Fruit fly (Drosophila melanogaster) whole organism, embryonic: Measurements from ENCODE around the gene ssp5.

ENCODE experiments used
- ATbp ChIP-seq: fragments of 200-800 bp; sonication (Bioruptor generic); optimal IDR thresholded peaks from 2 replicates; lab custom pipeline; 2017; ENCODE audit warnings: missing biosample characterization, mild to moderate bottlenecking, missing genetic modification characterization, missing genetic modification reagents
- Abd-B ChIP-seq: fragments of 200-800 bp; sonication (Bioruptor generic); optimal IDR thresholded peaks from 2 replicates; lab custom pipeline; 2018; ENCODE audit warnings: missing biosample characterization, mild to moderate bottlenecking, missing genetic modification characterization, moderate library complexity
- CG10147 ChIP-seq: fragments of 200-800 bp; sonication (Bioruptor generic); optimal IDR thresholded peaks from 2 replicates; lab custom pipeline; 2019; ENCODE audit warnings: missing biosample characterization, mild to moderate bottlenecking, missing genetic modification characterization, moderate library complexity
- CG10366 ChIP-seq: fragments of 200-800 bp; sonication (Bioruptor generic); IDR thresholded peaks from 2 replicates; pipeline ENCODE4 v1.3.6; 2022; ENCODE audit warnings: missing biosample characterization, missing genetic modification characterization
- CG11560 ChIP-seq: fragments of 200-800 bp; sonication (Bioruptor generic); IDR thresholded peaks from 3 replicates; pipeline ENCODE4 v1.3.6; 2022; ENCODE audit warnings: missing biosample characterization, missing genetic modification characterization
- CG12659 ChIP-seq: fragments of 200-800 bp; sonication (Bioruptor generic); optimal IDR thresholded peaks from 3 replicates; lab custom pipeline; 2017; ENCODE audit warnings: mild to moderate bottlenecking, missing biosample characterization, missing genetic modification reagents, missing genetic modification characterization
- CG13624 ChIP-seq: fragments of 200-800 bp; sonication (Bioruptor generic); optimal IDR thresholded peaks from 2 replicates; lab custom pipeline; 2016; ENCODE audit warnings: missing biosample characterization, missing genetic modification characterization
- CG1602 ChIP-seq: fragments of 200-800 bp; sonication (Bioruptor generic); optimal IDR thresholded peaks from 3 replicates; lab custom pipeline; 2016; ENCODE audit warnings: missing biosample characterization, missing genetic modification characterization
- CG2120 ChIP-seq: fragments of 200-800 bp; sonication (Bioruptor generic); optimal IDR thresholded peaks from 3 replicates; lab custom pipeline; 2016; ENCODE audit warnings: missing biosample characterization, missing genetic modification characterization
- CG30403 ChIP-seq: fragments of 200-800 bp; sonication (Bioruptor generic); optimal IDR thresholded peaks from 3 replicates; lab custom pipeline; 2016; ENCODE audit warnings: missing biosample characterization, missing genetic modification characterization
- CG31388 ChIP-seq: fragments of 200-800 bp; sonication (Bioruptor generic); optimal IDR thresholded peaks from 2 replicates; lab custom pipeline; 2016; ENCODE audit warnings: missing biosample characterization, missing genetic modification characterization
- CG3281 ChIP-seq: fragments of 200-800 bp; sonication (Bioruptor generic); optimal IDR thresholded peaks from 3 replicates; lab custom pipeline; 2017; ENCODE audit warnings: missing biosample characterization, mild to moderate bottlenecking, missing genetic modification characterization
- CG34422 ChIP-seq: fragments of 200-800 bp; sonication (Bioruptor generic); IDR thresholded peaks from 3 replicates; pipeline ENCODE4 v1.3.6; 2022; ENCODE audit warnings: missing biosample characterization, missing genetic modification characterization
- CG4360 ChIP-seq: fragments of 200-800 bp; sonication (Bioruptor generic); IDR thresholded peaks from 2 replicates; pipeline ENCODE4 v1.3.6; 2022; ENCODE audit warnings: missing biosample characterization, missing genetic modification characterization
- CG4424 ChIP-seq: fragments of 200-800 bp; sonication (Bioruptor generic); optimal IDR thresholded peaks from 3 replicates; lab custom pipeline; 2016; ENCODE audit warnings: missing biosample characterization, missing genetic modification characterization
- CG6765 ChIP-seq: fragments of 200-800 bp; sonication (Bioruptor generic); optimal IDR thresholded peaks from 3 replicates; lab custom pipeline; 2017; ENCODE audit warnings: missing biosample characterization, mild to moderate bottlenecking, missing genetic modification characterization
- CG7839 ChIP-seq: fragments of 200-800 bp; sonication (Bioruptor generic); optimal IDR thresholded peaks from 3 replicates; lab custom pipeline; 2018; ENCODE audit warnings: missing biosample characterization, mild to moderate bottlenecking, missing genetic modification characterization, moderate library complexity
- CG9817 ChIP-seq: fragments of 200-800 bp; sonication (Bioruptor generic); optimal IDR thresholded peaks from 2 replicates; lab custom pipeline; 2018; ENCODE audit warnings: missing biosample characterization, mild to moderate bottlenecking, missing genetic modification characterization, moderate library complexity
- CG9932 ChIP-seq: fragments of 200-800 bp; sonication (Bioruptor generic); IDR thresholded peaks from 2 replicates; pipeline ENCODE4 v1.3.6; 2022; ENCODE audit warnings: missing biosample characterization, missing genetic modification characterization
- CoRest ChIP-seq: fragments of 200-800 bp; sonication (Bioruptor generic); optimal IDR thresholded peaks from 3 replicates; lab custom pipeline; 2018; ENCODE audit warnings: missing biosample characterization, mild to moderate bottlenecking, missing genetic modification characterization, moderate library complexity
- Dip3 ChIP-seq: fragments of 200-800 bp; sonication (Bioruptor generic); optimal IDR thresholded peaks from 3 replicates; lab custom pipeline; 2016; ENCODE audit warnings: missing biosample characterization, missing genetic modification characterization
- Fer3 ChIP-seq: fragments of 200-800 bp; sonication (Bioruptor generic); optimal IDR thresholded peaks from 2 replicates; lab custom pipeline; 2018; ENCODE audit warnings: missing biosample characterization, mild to moderate bottlenecking, missing genetic modification characterization, moderate library complexity
- Hr51 ChIP-seq, 2 experiments: fragments of 200-800 bp; sonication (Bioruptor generic); optimal IDR thresholded peaks; 2 replicates in 1 of 2; 3 replicates in 1 of 2; lab custom pipeline; 2016 to 2018; ENCODE audit warnings: missing biosample characterization in 2 of 2, missing genetic modification characterization in 2 of 2, mild to moderate bottlenecking in 1 of 2, moderate library complexity in 1 of 2
- Hsf ChIP-seq: fragments of 200-800 bp; sonication (Bioruptor generic); optimal IDR thresholded peaks from 3 replicates; lab custom pipeline; 2016; ENCODE audit warnings: missing biosample characterization, missing genetic modification characterization
- MESR4 ChIP-seq: fragments of 200-800 bp; sonication (Bioruptor generic); optimal IDR thresholded peaks from 2 replicates; lab custom pipeline; 2018; ENCODE audit warnings: missing biosample characterization, mild to moderate bottlenecking, missing genetic modification characterization, moderate library complexity
- Mad ChIP-seq: fragments of 200-800 bp; sonication (Bioruptor generic); optimal IDR thresholded peaks from 2 replicates; lab custom pipeline; 2016; ENCODE audit warnings: missing biosample characterization, missing genetic modification characterization
- Meics ChIP-seq: fragments of 200-800 bp; sonication (Bioruptor generic); optimal IDR thresholded peaks from 2 replicates; lab custom pipeline; 2017; ENCODE audit warnings: missing biosample characterization, mild to moderate bottlenecking, missing genetic modification characterization
- NC2β ChIP-seq: fragments of 200-800 bp; sonication (Bioruptor generic); optimal IDR thresholded peaks from 2 replicates; lab custom pipeline; 2016; ENCODE audit warnings: missing biosample characterization, missing genetic modification characterization
- Oaz ChIP-seq: fragments of 200-800 bp; sonication (Bioruptor generic); IDR thresholded peaks from 2 replicates; pipeline ENCODE4 v1.3.6; 2022; ENCODE audit warnings: missing biosample characterization, missing genetic modification characterization
- PHDP ChIP-seq: fragments of 200-800 bp; sonication (Bioruptor generic); optimal IDR thresholded peaks from 3 replicates; lab custom pipeline; 2018; ENCODE audit warnings: missing biosample characterization, mild to moderate bottlenecking, missing genetic modification characterization, moderate library complexity
- Pdp1 ChIP-seq, 2 experiments: fragments of 200-800 bp; sonication (Bioruptor generic); optimal IDR thresholded peaks; 3 replicates each; lab custom pipeline; 2016; ENCODE audit warnings: missing biosample characterization in 2 of 2, missing genetic modification characterization in 2 of 2, mild to moderate bottlenecking in 1 of 2, moderate library complexity in 1 of 2
- Ptx1 ChIP-seq: fragments of 200-800 bp; sonication (Bioruptor generic); IDR thresholded peaks from 2 replicates; pipeline ENCODE4 v1.3.6; 2022; ENCODE audit warnings: missing biosample characterization, missing genetic modification characterization
- az2 ChIP-seq: fragments of 200-800 bp; sonication (Bioruptor generic); optimal IDR thresholded peaks from 3 replicates; lab custom pipeline; 2016; ENCODE audit warnings: missing biosample characterization, missing genetic modification characterization
- caup ChIP-seq: fragments of 200-800 bp; sonication (Bioruptor generic); optimal IDR thresholded peaks from 3 replicates; lab custom pipeline; 2017; ENCODE audit warnings: missing biosample characterization, mild to moderate bottlenecking, missing genetic modification characterization, moderate library complexity; ENCODE audit not compliant: severe bottlenecking
- chif ChIP-seq, 2 experiments: fragments of 200-800 bp; sonication (Bioruptor generic); optimal IDR thresholded peaks; 3 replicates each; lab custom pipeline; 2016; ENCODE audit warnings: missing biosample characterization in 2 of 2, missing genetic modification characterization in 2 of 2
- dmrt11E ChIP-seq: fragments of 200-800 bp; sonication (Bioruptor generic); optimal IDR thresholded peaks from 3 replicates; lab custom pipeline; 2018; ENCODE audit warnings: missing biosample characterization, mild to moderate bottlenecking, missing genetic modification characterization, moderate library complexity
- dysf ChIP-seq: fragments of 200-800 bp; sonication (Bioruptor generic); IDR thresholded peaks from 3 replicates; pipeline ENCODE4 v1.3.6; 2022; ENCODE audit warnings: missing biosample characterization, missing genetic modification characterization
- ems ChIP-seq: fragments of 200-800 bp; sonication (Bioruptor generic); optimal IDR thresholded peaks from 3 replicates; lab custom pipeline; 2016; ENCODE audit warnings: missing biosample characterization, missing genetic modification characterization
- gfzf ChIP-seq: fragments of 200-800 bp; sonication (Bioruptor generic); optimal IDR thresholded peaks from 2 replicates; lab custom pipeline; 2016; ENCODE audit warnings: missing biosample characterization, mild to moderate bottlenecking, missing genetic modification characterization, moderate library complexity
- lilli ChIP-seq: fragments of 200-800 bp; sonication (Bioruptor generic); optimal IDR thresholded peaks from 3 replicates; lab custom pipeline; 2016; ENCODE audit warnings: missing biosample characterization, missing genetic modification characterization
- maf-S ChIP-seq: fragments of 200-800 bp; sonication (Bioruptor generic); optimal IDR thresholded peaks from 2 replicates; lab custom pipeline; 2016; ENCODE audit warnings: missing biosample characterization, missing genetic modification characterization
- mam ChIP-seq: fragments of 200-800 bp; sonication (Bioruptor generic); optimal IDR thresholded peaks from 3 replicates; lab custom pipeline; 2016; ENCODE audit warnings: missing biosample characterization, missing genetic modification characterization
- mirr ChIP-seq: fragments of 200-800 bp; sonication (Bioruptor generic); optimal IDR thresholded peaks from 3 replicates; lab custom pipeline; 2018; ENCODE audit warnings: missing biosample characterization, mild to moderate bottlenecking, missing genetic modification characterization
- pb ChIP-seq: fragments of 200-800 bp; sonication (Bioruptor generic); optimal IDR thresholded peaks from 3 replicates; lab custom pipeline; 2016; ENCODE audit warnings: missing biosample characterization, missing genetic modification characterization
- schlank ChIP-seq: fragments of 200-800 bp; sonication (Bioruptor generic); optimal IDR thresholded peaks from 2 replicates; lab custom pipeline; 2018; ENCODE audit warnings: missing biosample characterization, mild to moderate bottlenecking, missing genetic modification characterization
- sd ChIP-seq: fragments of 200-800 bp; sonication (Bioruptor generic); optimal IDR thresholded peaks from 3 replicates; lab custom pipeline; 2018; ENCODE audit warnings: missing biosample characterization, mild to moderate bottlenecking, missing genetic modification characterization, moderate library complexity
- slbo ChIP-seq: fragments of 200-800 bp; sonication (Bioruptor generic); IDR thresholded peaks from 2 replicates; pipeline ENCODE4 v1.3.6; 2022; ENCODE audit warnings: missing biosample characterization, missing genetic modification characterization
- tgo ChIP-seq: fragments of 200-800 bp; sonication (Bioruptor generic); IDR thresholded peaks from 3 replicates; pipeline ENCODE4 v1.3.6; 2022; ENCODE audit warnings: missing biosample characterization, missing genetic modification characterization
- vvl ChIP-seq: fragments of 200-800 bp; sonication (Bioruptor generic); IDR thresholded peaks from 2 replicates; pipeline ENCODE4 v1.3.6; 2022; ENCODE audit warnings: missing biosample characterization, missing genetic modification characterization
- zfh2 ChIP-seq: fragments of 200-800 bp; sonication (Bioruptor generic); optimal IDR thresholded peaks from 2 replicates; lab custom pipeline; 2016; ENCODE audit warnings: missing biosample characterization, missing genetic modification characterization

ssp5 gene

DNA sequence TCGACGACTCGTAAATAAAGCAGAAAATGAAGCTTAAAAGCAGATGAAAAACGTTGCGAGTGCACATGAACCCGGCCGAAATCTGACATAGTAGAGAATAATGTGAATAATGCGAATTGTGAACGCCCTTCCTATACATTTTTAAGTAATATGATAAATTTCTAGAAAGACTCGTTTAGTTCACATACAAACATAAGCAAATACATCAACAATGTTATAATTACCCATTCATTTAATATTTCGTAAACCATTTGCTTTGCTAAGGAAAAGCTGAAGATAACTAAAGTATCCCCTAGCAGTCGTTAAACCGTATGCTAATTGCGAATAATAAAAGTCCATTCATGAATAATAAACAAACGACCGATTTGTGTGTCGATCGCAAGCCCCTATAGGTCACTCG lies 50.6 kb downstream of the ssp5 start (continued):
- peak; percentile 24 for TF ChIP-seq mam
- TF ChIP-seq slbo (GFP tag; lab: Robert Waterston, UW) = peak; percentile 41; the same call in 1 of the 2 replicates
- TF ChIP-seq maf-S (GFP tag; lab: Kevin White, UChicago) = no peak
- no peak for TF ChIP-seq CG1602 (GFP tag; lab: Kevin White, UChicago)
- TF ChIP-seq zfh2 (GFP tag; lab: Kevin White, UChicago) = peak; percentile 39
- no peak for TF ChIP-seq CG31388 (GFP tag; lab: Kevin White, UChicago)
- TF ChIP-seq CG7839 (tag; lab: Kevin White, UChicago) = peak; percentile 56
- TF ChIP-seq CG12659 (GFP tag; lab: Kevin White, UChicago) = peak; percentile 13
- peak in 1 of 2 experiments; percentile 51 for TF ChIP-seq Hr51 (GFP tag; optimal IDR thresholded peaks at IDR 0.05; lab: Kevin White, UChicago)
- peak; percentile 12 for TF ChIP-seq CG4424 (GFP tag; lab: Kevin White, UChicago)
- peak; percentile 40 for TF ChIP-seq Ptx1 (GFP tag; lab: Robert Waterston, UW)
- TF ChIP-seq Abd-B (GFP tag; lab: Kevin White, UChicago) = peak; percentile 30
- TF ChIP-seq chif (GFP tag; optimal IDR thresholded peaks at IDR 0.05; lab: Kevin White, UChicago) = no peak
- TF ChIP-seq Meics (GFP tag; lab: Kevin White, UChicago) = peak; percentile 48
- peak; percentile 70 for TF ChIP-seq dysf (GFP tag; lab: Robert Waterston, UW)
- no peak for TF ChIP-seq gfzf (GFP tag; lab: Kevin White, UChicago)
- TF ChIP-seq Hsf = peak; percentile 3
- TF ChIP-seq caup (GFP tag; lab: Kevin White, UChicago) = no peak
- peak; percentile 28; the same call in 1 of the 2 replicates for TF ChIP-seq CG10366 (GFP tag; lab: Robert Waterston, UW)
- peak; percentile 33 for TF ChIP-seq lilli (GFP tag; lab: Kevin White, UChicago)
- peak; percentile 23 for TF ChIP-seq Fer3 (tag; lab: Kevin White, UChicago)
- TF ChIP-seq schlank (tag; lab: Kevin White, UChicago) = no peak
- TF ChIP-seq mirr (GFP tag; lab: Kevin White, UChicago) = no peak
- TF ChIP-seq PHDP (tag; lab: Kevin White, UChicago) = peak; percentile 1
- peak; percentile 27; the same call in 1 of the 3 replicates for TF ChIP-seq tgo (GFP tag; lab: Robert Waterston, UW)
- TF ChIP-seq Dip3 (GFP tag; lab: Kevin White, UChicago) = peak; percentile 22
- TF ChIP-seq CG34422 (GFP tag; lab: Robert Waterston, UW) = 0 out of 3 replicates have a peak, but pooled peaks have one; percentile 12
- peak; percentile 19 for TF ChIP-seq CG30403 (GFP tag; lab: Kevin White, UChicago)
- TF ChIP-seq Oaz (GFP tag; lab: Robert Waterston, UW) = no peak
- TF ChIP-seq sd (tag; lab: Kevin White, UChicago) = peak; percentile 9
- 0 out of 3 replicates have a peak, but pooled peaks have one; percentile 23 for TF ChIP-seq CG11560 (tag; lab: Robert Waterston, UW)
- peak; percentile 15 for TF ChIP-seq CG10147
- peak; percentile 10 for TF ChIP-seq CG9817 (tag; lab: Kevin White, UChicago)
- TF ChIP-seq CG13624 (GFP tag; lab: Kevin White, UChicago) = peak; percentile 17
- no peak for TF ChIP-seq NC2β (GFP tag; lab: Kevin White, UChicago)
- peak; percentile 56; the same call in 1 of the 2 replicates for TF ChIP-seq vvl
- TF ChIP-seq ems (GFP tag; lab: Kevin White, UChicago) = peak; percentile 32
- TF ChIP-seq CG3281 (GFP tag; lab: Kevin White, UChicago) = peak; percentile 33
- peak; percentile 66 for TF ChIP-seq CG2120 (GFP tag; lab: Kevin White, UChicago)
- TF ChIP-seq CG6765 (GFP tag; lab: Kevin White, UChicago) = no peak
- TF ChIP-seq MESR4 (GFP tag; lab: Kevin White, UChicago) = no peak
- TF ChIP-seq CG9932 (GFP tag; lab: Robert Waterston, UW) = peak; percentile 42; the same call in 1 of the 2 replicates
- no peak for TF ChIP-seq dmrt11E (tag; lab: Kevin White, UChicago)
- TF ChIP-seq CoRest = peak; percentile 35
- no peak for TF ChIP-seq pb (GFP tag; lab: Kevin White, UChicago)
- TF ChIP-seq ATbp (GFP tag; lab: Kevin White, UChicago) = no peak
- no peak for TF ChIP-seq az2 (GFP tag; lab: Kevin White, UChicago)
- TF ChIP-seq Pdp1 (GFP tag; optimal IDR thresholded peaks at IDR 0.05; lab: Kevin White, UChicago) = no peak
- no peak for TF ChIP-seq Mad (GFP tag; lab: Kevin White, UChicago)
- TF ChIP-seq CG4360 (GFP tag; lab: Robert Waterston, UW) = no peak
